Worm (Caenorhabditis elegans) whole organism, mixed stage, embryonic: Measurements from ENCODE around the gene clh-3.

Experiments used
- ces-1 ChIP-seq: fragments of 150-350 bp; optimal IDR thresholded peaks from 2 replicates; lab custom pipeline; 2014; ENCODE audit warnings: missing biosample characterization, missing genetic modification reagents, missing genetic modification characterization
- lsy-2 ChIP-seq: fragments of 150-350 bp; optimal IDR thresholded peaks from 2 replicates; lab custom pipeline; 2014; ENCODE audit warnings: missing biosample characterization, missing genetic modification characterization
- nhr-28 ChIP-seq: fragments of 150-350 bp; optimal IDR thresholded peaks from 2 replicates; lab custom pipeline; 2014; ENCODE audit warnings: missing biosample characterization, missing genetic modification characterization
- snpc-4 ChIP-seq: fragments of 150-350 bp; optimal IDR thresholded peaks from 2 replicates; lab custom pipeline; 2014; ENCODE audit warnings: missing biosample characterization, missing genetic modification characterization

DNA sequence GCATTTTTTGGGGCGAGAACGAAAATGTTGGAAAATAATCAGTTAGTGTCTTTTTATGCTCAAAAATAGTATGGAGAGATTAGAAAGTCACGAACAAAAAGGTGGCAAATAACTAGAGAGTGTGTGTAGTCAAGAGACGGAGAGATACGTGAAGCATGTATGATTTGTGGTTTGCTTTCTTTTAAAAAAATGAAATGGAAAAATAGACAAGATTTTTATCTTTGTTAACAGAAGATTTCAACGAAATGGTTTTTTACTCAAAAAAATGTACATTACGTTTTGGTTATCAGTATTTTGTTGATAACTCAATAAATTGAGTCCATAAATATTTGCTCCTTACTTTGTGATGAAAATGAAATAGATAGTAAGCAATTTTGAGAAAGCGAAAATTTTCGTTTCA lies 17.5 kb downstream of the clh-3 start, which contains the start of gene dhs-7:
- TF ChIP-seq ces-1 (GFP tag; lab: Kevin White, UChicago) (no peak), nhr-28 (tag; lab: Kevin White, UChicago) (no peak), snpc-4 (tag; lab: Kevin White, UChicago) (no peak), lsy-2 (tag; lab: Kevin White, UChicago) (no peak)
